Fruit fly (Drosophila melanogaster) whole organism, prepupa: ENCODE measurements around the gene CG11999.

Experiments used
- CG4318 ChIP-seq: fragments of 200-800 bp; sonication (Bioruptor generic); optimal IDR thresholded peaks from 3 replicates; lab custom pipeline; 2017; ENCODE audit warnings: missing biosample characterization, mild to moderate bottlenecking, missing genetic modification characterization
- CG8319 ChIP-seq: fragments of 200-800 bp; sonication (Bioruptor generic); optimal IDR thresholded peaks from 3 replicates; lab custom pipeline; 2016; ENCODE audit warnings: missing biosample characterization, missing genetic modification characterization
- Eip78C ChIP-seq: fragments of 200-800 bp; sonication (Bioruptor generic); peaks from one replicate; lab custom pipeline; 2016; ENCODE audit warnings: missing biosample characterization, missing genetic modification characterization
- Gug ChIP-seq: fragments of 200-800 bp; sonication (Bioruptor generic); IDR thresholded peaks from 2 replicates; pipeline ENCODE4 v1.3.6; 2022; ENCODE audit warnings: missing biosample characterization, missing genetic modification characterization
- Hr38 ChIP-seq: sonication (Bioruptor generic); optimal IDR thresholded peaks from 2 replicates; lab custom pipeline; 2016; ENCODE audit warnings: missing biosample characterization, missing genetic modification characterization
- Sox102F ChIP-seq: fragments of 200-800 bp; sonication (Bioruptor generic); optimal IDR thresholded peaks from 2 replicates; lab custom pipeline; 2016; ENCODE audit warnings: missing biosample characterization, mild to moderate bottlenecking, missing genetic modification characterization
- fkh ChIP-seq: fragments of 200-800 bp; sonication (Bioruptor generic); optimal IDR thresholded peaks from 3 replicates; lab custom pipeline; 2017; ENCODE audit warnings: missing biosample characterization, mild to moderate bottlenecking, missing genetic modification characterization, moderate library complexity

DNA sequence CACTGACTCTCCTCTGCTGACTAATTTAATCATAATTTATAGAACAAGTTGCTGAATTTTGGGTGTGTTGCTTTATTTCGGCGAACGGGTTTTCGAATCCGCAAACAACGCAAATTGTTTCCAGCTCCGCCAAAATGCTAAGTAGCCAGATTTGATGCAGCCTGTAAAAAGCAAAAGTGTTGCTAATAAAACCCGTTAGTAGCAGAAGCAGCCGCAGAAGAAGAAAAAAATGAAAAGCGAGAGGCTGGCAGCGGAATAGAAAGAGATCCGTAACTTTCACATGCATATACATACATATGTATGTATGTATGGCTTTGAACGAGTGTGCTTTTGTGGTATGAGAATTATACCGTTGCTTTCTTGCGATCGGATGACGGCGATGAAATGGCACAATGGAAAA is 37.5 kb upstream of the CG11999 start:
- TF ChIP-seq Gug (no peak), Sox102F (no peak), Eip78C (GFP tag; lab: Kevin White, UChicago) (no peak), fkh (no peak), Hr38 (GFP tag; lab: Kevin White, UChicago) (no peak), CG4318 (GFP tag; lab: Kevin White, UChicago) (no peak), CG8319 (no peak)
